Worm (Caenorhabditis elegans) whole organism, L2 larva: ENCODE results near the gene nspg-10.

ENCODE experiments used
- ZK546.5 ChIP-seq: sonication (generic microtip); optimal IDR thresholded peaks from 2 replicates; lab custom pipeline; 2017; ENCODE audit warnings: missing biosample characterization, missing genetic modification characterization
- crh-2 ChIP-seq: sonication (generic microtip); optimal IDR thresholded peaks from 2 replicates; lab custom pipeline; 2017; ENCODE audit warnings: missing biosample characterization, missing genetic modification characterization
- egl-27 ChIP-seq: sonication (generic microtip); optimal IDR thresholded peaks from 3 replicates; lab custom pipeline; 2017; ENCODE audit warnings: missing biosample characterization, missing genetic modification reagents, missing genetic modification characterization
- fos-1 ChIP-seq: fragments of 150-350 bp; optimal IDR thresholded peaks from 2 replicates; lab custom pipeline; 2014; ENCODE audit warnings: missing biosample characterization, missing genetic modification characterization
- lin-11 ChIP-seq: fragments of 150-350 bp; sonication (generic microtip); optimal IDR thresholded peaks from 2 replicates; lab custom pipeline; 2014; ENCODE audit warnings: missing biosample characterization, missing genetic modification characterization, inconsistent platforms, mixed read lengths
- lin-39 ChIP-seq: fragments of 150-350 bp; optimal IDR thresholded peaks from 2 replicates; lab custom pipeline; 2014; ENCODE audit warnings: missing biosample characterization, missing genetic modification reagents, missing genetic modification characterization
- mab-5 ChIP-seq: fragments of 150-350 bp; optimal IDR thresholded peaks from 2 replicates; lab custom pipeline; 2014; ENCODE audit warnings: missing biosample characterization, missing genetic modification characterization
- nhr-11 ChIP-seq: fragments of 150-350 bp; optimal IDR thresholded peaks from 2 replicates; lab custom pipeline; 2014; ENCODE audit warnings: missing biosample characterization, missing genetic modification characterization
- unc-62 ChIP-seq: fragments of 150-350 bp; optimal IDR thresholded peaks from 2 replicates; lab custom pipeline; 2014; ENCODE audit warnings: missing biosample characterization, missing genetic modification reagents, missing genetic modification characterization

- peak; percentile 44 for TF ChIP-seq lin-11 (tag; lab: Kevin White, UChicago)
- no peak for TF ChIP-seq egl-27
- no peak for TF ChIP-seq nhr-11
- no peak for TF ChIP-seq unc-62 (GFP tag; lab: Kevin White, UChicago)
- TF ChIP-seq lin-39, result no peak
- TF ChIP-seq crh-2 (tag; lab: Kevin White, UChicago), result peak; percentile 63
- peak; percentile 32 for TF ChIP-seq fos-1
- peak; percentile 46 for TF ChIP-seq mab-5 (tag; lab: Kevin White, UChicago)
- no peak for TF ChIP-seq ZK546.5 (tag; lab: Kevin White, UChicago)
Measured at ce11 chrIV:4650624-4651094, 45.1 kb downstream of the nspg-10 start, which contains the start of gene ubc-9.
